Worm (Caenorhabditis elegans) whole organism, late embryonic: ENCODE measurements around the gene srbc-39.

Source experiments
- C08G9.2 ChIP-seq: sonication (generic microtip); optimal IDR thresholded peaks from 2 replicates; lab custom pipeline; 2016; ENCODE audit warnings: mild to moderate bottlenecking, missing genetic modification characterization, moderate library complexity, missing compliant biosample characterization
- K02D7.2 ChIP-seq: sonication (generic microtip); optimal IDR thresholded peaks from 2 replicates; lab custom pipeline; 2017; ENCODE audit warnings: mild to moderate bottlenecking, missing genetic modification characterization, missing compliant biosample characterization
- K09A11.1 ChIP-seq: sonication (generic microtip); optimal IDR thresholded peaks from 2 replicates; lab custom pipeline; 2017; ENCODE audit warnings: antibody characterized with exemption, mild to moderate bottlenecking, missing genetic modification characterization, missing compliant biosample characterization; ENCODE audit not compliant: insufficient read depth
- T23F11.4 ChIP-seq: fragments of 200-800 bp; sonication (Bioruptor generic); optimal IDR thresholded peaks from 2 replicates; lab custom pipeline; 2018; ENCODE audit warnings: mild to moderate bottlenecking, missing genetic modification characterization, missing compliant biosample characterization
- Y22D7AL.16 ChIP-seq: sonication (generic microtip); optimal IDR thresholded peaks from 2 replicates; lab custom pipeline; 2016; ENCODE audit warnings: missing genetic modification characterization, missing compliant biosample characterization
- ama-1 ChIP-seq: fragments of 150-350 bp; optimal IDR thresholded peaks from 2 replicates; lab custom pipeline; 2014
- ceh-18 ChIP-seq: sonication (generic microtip); optimal IDR thresholded peaks from 2 replicates; lab custom pipeline; 2016; ENCODE audit warnings: missing genetic modification characterization, missing compliant biosample characterization
- ceh-24 ChIP-seq: sonication (generic microtip); optimal IDR thresholded peaks from 2 replicates; lab custom pipeline; 2016; ENCODE audit warnings: mild to moderate bottlenecking, missing genetic modification characterization, missing compliant biosample characterization
- ceh-30 ChIP-seq: fragments of 150-350 bp; optimal IDR thresholded peaks from 2 replicates; lab custom pipeline; 2014; ENCODE audit warnings: missing biosample characterization, missing genetic modification characterization
- ceh-9 ChIP-seq: sonication (generic microtip); optimal IDR thresholded peaks from 2 replicates; lab custom pipeline; 2016; ENCODE audit warnings: mild to moderate bottlenecking, missing genetic modification characterization, inconsistent platforms, missing compliant biosample characterization
- che-1 ChIP-seq: sonication (generic microtip); optimal IDR thresholded peaks from 2 replicates; lab custom pipeline; 2016; ENCODE audit warnings: mild to moderate bottlenecking, missing genetic modification characterization, missing compliant biosample characterization
- elt-2 ChIP-seq: sonication (generic microtip); optimal IDR thresholded peaks from 2 replicates; lab custom pipeline; 2016; ENCODE audit warnings: missing genetic modification reagents, missing genetic modification characterization, missing compliant biosample characterization
- elt-4 ChIP-seq: sonication (generic microtip); optimal IDR thresholded peaks from 2 replicates; lab custom pipeline; 2016; ENCODE audit warnings: missing genetic modification characterization, missing compliant biosample characterization
- hlh-13 ChIP-seq: fragments of 200-800 bp; sonication (Bioruptor generic); optimal IDR thresholded peaks from 2 replicates; lab custom pipeline; 2018; ENCODE audit warnings: mild to moderate bottlenecking, missing genetic modification characterization, missing compliant biosample characterization
- hlh-30 ChIP-seq: sonication (generic microtip); optimal IDR thresholded peaks from 2 replicates; lab custom pipeline; 2017; ENCODE audit warnings: antibody characterized with exemption, missing genetic modification characterization, missing compliant biosample characterization; ENCODE audit not compliant: insufficient read depth
- hlh-6 ChIP-seq: sonication (generic microtip); optimal IDR thresholded peaks from 2 replicates; lab custom pipeline; 2016; ENCODE audit warnings: missing genotype, missing genetic modification characterization, missing compliant biosample characterization
- nfya-1 ChIP-seq: sonication (generic microtip); optimal IDR thresholded peaks from 2 replicates; lab custom pipeline; 2017; ENCODE audit warnings: missing genetic modification characterization, mild to moderate bottlenecking, missing compliant biosample characterization, antibody characterized with exemption, moderate library complexity
- nhr-232 ChIP-seq: sonication (generic microtip); optimal IDR thresholded peaks from 2 replicates; lab custom pipeline; 2016; ENCODE audit warnings: missing genetic modification characterization, missing compliant biosample characterization
- odd-2 ChIP-seq: sonication (generic microtip); optimal IDR thresholded peaks from 2 replicates; lab custom pipeline; 2017; ENCODE audit warnings: antibody characterized with exemption, mild to moderate bottlenecking, missing genetic modification characterization, missing compliant biosample characterization
- ref-2 ChIP-seq: sonication (generic microtip); optimal IDR thresholded peaks from 2 replicates; lab custom pipeline; 2016; ENCODE audit warnings: missing genetic modification characterization, missing compliant biosample characterization
- sdc-2 ChIP-seq: sonication (generic microtip); optimal IDR thresholded peaks from 2 replicates; lab custom pipeline; 2016; ENCODE audit warnings: missing genotype, missing genetic modification characterization, missing compliant biosample characterization
- syd-9 ChIP-seq: sonication (generic microtip); optimal IDR thresholded peaks from 2 replicates; lab custom pipeline; 2016; ENCODE audit warnings: mild to moderate bottlenecking, missing genetic modification characterization, moderate library complexity, missing compliant biosample characterization
- unc-55 ChIP-seq: sonication (generic microtip); optimal IDR thresholded peaks from 2 replicates; lab custom pipeline; 2017; ENCODE audit warnings: missing biosample characterization, missing genetic modification reagents, missing genetic modification characterization

Gene srbc-39

DNA sequence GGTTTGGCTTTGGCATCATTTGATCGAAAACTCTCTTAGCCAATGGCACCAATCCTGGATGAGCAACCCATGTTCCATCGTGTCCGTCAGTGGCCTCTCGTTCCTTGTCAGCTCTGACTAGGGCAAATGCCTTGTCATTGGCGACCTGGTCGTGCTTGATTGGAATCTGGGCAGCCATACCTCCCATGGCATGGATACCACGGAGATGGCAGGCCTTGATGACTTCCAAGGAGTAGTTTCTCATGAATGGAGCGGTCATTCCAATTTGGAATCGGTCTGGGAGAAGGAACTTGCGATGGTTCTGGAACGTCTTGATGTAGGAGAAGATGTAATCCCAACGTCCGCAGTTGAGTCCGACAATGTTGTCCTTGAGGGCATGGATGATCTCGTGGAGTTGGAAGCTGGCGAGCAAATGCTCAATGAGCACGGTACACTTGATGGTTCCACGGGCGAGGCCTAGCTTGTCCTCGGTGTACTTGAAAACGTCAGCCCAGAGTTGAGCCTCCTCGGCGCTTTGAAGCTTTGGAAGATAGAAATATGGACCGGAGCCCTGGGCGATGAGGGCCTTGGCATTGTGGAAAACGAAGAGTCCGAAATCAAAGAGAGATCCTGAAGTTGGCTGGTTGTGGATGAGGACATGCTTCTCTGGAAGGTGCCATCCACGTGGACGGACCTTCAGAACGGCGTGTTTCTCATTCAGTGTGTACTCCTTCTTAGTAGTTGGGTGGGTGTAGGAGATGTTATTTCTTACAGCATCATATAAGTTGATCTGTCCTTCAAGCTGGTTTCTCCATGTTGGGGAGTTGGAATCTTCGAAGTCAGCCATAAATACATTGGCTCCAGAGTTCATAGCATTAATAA is 16.3 kb downstream of the srbc-39 start:
- TF ChIP-seq T23F11.4 (GFP tag; lab: Kevin White, UChicago) (no peak), syd-9 (tag; lab: Kevin White, UChicago) (peak; percentile 21), sdc-2 (tag; lab: Kevin White, UChicago) (no peak), ama-1 (no peak)

DNA sequence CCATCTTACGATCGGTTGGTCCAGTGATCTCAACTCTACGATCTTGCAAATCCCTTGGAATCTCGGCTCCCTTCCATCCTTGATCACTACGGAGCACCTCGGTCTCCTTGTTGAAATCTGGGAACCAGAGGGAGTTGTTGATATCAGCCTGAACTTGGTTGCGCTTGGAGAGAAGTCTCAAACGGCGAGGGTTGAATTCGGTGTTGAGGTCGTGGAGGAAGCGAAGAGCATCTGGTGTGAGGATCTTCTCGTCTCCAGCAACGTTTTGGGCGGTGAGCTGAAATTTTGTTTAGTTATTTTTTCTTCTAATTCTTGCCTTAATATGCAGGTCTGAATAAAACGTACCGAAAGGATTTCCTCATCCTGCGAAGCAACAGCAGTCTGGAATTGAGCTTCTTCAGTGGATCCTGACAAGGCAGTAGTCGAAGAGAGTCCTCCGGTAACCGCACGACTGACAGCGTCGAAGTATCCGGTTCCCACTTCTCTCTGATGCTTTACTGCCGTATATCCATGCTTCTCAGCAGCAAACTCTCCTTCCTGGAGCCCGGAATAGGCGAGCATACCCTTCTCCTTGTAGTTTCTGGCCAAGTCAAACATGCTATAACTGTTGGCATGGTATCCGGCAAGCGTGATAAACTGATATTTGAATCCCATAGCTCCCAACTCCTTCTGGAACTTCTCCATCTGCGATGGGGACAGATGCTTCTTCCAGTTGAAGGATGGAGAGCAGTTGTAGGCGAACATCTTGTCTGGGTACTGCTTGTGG is 17.1 kb downstream of the srbc-39 start:
- TF ChIP-seq ceh-30 (tag; lab: Kevin White, UChicago) (no peak), ceh-9 (tag; lab: Kevin White, UChicago) (no peak), K09A11.1 (no peak), elt-4 (tag; lab: Kevin White, UChicago) (no peak), ref-2 (tag; lab: Kevin White, UChicago) (no peak)
- TF ChIP-seq, all 69 proteins: peak for 0

DNA sequence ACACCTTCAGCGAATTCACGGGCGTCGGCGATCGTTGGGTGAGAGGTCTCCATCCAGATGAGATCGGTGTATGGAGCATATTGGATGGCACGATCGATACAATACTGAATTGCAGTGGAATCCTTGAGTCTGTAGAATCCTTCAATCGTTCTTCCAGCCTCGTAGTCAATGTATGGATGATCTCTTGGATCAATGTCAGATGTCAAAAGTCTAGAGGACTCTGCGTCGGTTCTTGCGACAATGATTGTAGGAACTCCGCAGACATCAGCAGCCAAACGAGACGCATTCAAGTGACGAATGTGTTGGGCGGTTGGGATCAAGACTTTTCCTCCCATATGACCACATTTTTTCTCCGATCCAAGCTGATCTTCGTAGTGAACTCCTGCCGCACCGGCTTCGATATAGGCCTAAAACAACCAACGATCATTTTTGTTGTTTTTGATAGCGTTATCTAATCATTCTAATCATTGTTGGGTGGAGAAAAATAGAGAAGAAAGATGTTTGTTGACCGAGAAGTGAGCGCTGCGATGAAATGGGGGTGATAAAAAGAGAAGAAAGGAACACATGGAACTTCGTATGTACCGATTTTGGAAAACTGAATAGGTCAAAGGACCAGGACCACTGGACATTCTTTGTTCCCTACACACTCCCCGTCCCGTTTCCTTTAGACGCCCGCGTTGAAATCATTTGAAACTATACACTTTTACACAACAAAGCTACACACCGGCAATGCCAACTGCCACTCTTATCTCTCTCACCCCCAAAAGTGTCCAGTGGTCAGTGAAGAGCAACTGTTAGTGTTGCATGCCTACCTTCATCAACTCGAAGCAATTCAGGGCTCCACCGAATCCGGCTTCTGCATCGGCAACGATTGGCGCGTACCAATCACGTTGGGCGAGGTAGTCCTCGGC is 17.9 kb downstream of the srbc-39 start:
- TF ChIP-seq elt-2 (tag; lab: Kevin White, UChicago) = peak; percentile 37
- TF ChIP-seq ceh-24 (tag; lab: Kevin White, UChicago) = no peak

DNA sequence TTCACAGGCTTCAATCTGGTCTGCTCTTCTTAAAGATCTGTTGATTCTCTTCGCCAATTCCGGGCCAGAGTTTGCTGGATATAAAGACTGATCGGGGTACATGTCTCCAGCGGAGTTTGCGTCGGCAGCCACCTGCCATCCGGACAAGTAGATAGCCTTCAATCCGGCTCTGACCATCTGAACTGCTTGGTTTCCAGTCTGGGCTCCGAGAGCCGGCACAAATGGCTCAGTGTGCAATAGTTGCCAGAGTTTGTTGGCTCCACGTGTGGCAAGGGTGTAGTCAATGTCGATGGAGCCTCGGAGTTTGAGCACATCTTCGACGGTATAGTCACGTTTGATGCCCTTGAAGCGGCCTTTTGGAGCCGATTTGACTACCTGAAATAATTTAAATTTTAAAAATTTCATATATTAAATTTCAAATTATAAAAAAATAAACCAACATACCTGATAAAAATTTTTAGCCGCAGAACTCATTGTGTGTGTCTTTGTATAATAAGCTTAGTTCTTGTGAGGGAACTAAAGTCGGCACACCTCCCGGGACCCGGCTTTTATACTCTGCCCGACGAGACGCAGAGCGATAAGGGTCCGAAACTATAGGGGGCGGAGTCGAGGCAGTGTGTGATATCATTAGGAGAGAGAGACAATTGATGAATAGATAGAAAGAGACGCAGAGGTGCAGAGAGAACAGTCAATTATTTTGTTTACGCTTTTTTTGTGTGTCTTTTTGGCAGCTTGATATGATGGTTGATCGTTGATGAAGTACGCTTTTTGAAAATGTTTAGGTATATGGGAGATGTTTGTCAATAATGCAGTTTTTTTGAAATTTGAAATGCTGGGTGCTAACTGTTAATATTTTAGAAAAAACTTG is 18.8 kb downstream of the srbc-39 start, which contains the start of the genes icl-1 and srh-2:
Gene icl-1, minus strand, starts transcription at position 521 of the 868 bp plus-strand sequence.
Gene srh-2, plus strand, starts transcription at position 818 of the 868 bp plus-strand sequence.
- no peak for TF ChIP-seq syd-9 (tag; lab: Kevin White, UChicago)
- no peak for TF ChIP-seq C08G9.2 (tag; lab: Kevin White, UChicago)
- no peak for TF ChIP-seq Y22D7AL.16 (tag; lab: Kevin White, UChicago)
- peak; percentile 2 for TF ChIP-seq K02D7.2 (tag; lab: Kevin White, UChicago)
- TF ChIP-seq nfya-1 = peak; percentile 19
- peak; percentile 19 for TF ChIP-seq unc-55
- peak; percentile 78 for TF ChIP-seq elt-2 (tag; lab: Kevin White, UChicago)
- TF ChIP-seq ceh-18 = peak; percentile 14

DNA sequence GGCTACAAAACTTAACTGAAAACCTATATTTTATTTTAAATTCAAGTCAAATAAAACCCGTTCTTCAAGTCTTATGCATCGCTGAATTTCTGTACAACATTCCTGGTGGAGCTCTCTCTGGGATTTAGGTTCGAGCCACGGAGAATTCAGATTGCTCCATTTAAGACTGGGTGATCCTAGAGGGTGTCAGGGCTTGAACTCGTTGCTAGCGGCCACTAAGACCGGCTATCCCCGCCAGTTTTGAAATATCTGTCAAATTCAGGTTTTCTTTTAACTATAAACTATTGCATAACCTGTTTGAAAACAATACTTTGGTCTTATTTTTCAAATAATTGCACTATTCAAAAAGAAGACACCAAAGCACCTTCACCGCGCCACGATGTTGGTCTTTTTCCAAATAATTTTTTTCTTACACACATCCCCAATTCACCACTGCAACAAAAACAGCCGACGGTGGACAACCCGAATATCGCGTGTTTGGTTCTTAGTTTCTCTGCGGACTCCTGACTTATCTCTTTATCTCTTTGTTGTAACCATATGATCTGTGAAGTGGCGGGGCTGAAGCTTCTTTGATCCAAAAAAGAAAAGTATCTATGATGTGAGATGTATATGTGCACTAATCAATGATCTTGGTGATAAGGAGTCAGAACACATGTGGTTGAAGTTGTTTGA is 20.1 kb downstream of the srbc-39 start:
- TF ChIP-seq ama-1 (no peak), hlh-30 (tag; lab: Kevin White, UChicago) (peak; percentile 6)

DNA sequence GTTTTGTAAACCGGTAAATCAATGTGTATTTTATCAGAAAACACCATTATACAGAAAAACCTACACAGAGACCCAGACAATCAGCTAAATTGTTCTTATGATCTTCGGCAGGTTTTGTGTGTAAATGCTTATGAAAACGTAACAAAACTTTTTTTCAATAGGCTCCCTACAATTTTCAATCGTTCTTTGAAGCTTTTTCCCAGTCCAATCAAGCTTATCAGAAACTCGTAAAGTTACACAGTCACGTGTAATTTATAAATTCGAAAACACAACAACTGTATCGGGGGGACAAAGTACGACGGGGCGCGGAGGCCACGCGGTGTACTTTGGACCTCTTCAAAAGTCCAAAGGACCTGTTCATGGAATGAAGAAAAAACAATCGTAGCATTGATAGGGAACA is 21.3 kb downstream of the srbc-39 start:
- no peak for TF ChIP-seq K09A11.1
- TF ChIP-seq ref-2 (tag; lab: Kevin White, UChicago) = no peak
- no peak for TF ChIP-seq hlh-6 (tag; lab: Kevin White, UChicago)
- TF ChIP-seq nhr-232 (tag; lab: Kevin White, UChicago) = no peak
- TF ChIP-seq hlh-30 (tag; lab: Kevin White, UChicago) = peak; percentile 7
- TF ChIP-seq odd-2 (tag; lab: Kevin White, UChicago) = no peak
- no peak for TF ChIP-seq che-1 (tag; lab: Kevin White, UChicago)
- no peak for TF ChIP-seq hlh-13 (GFP tag; lab: Kevin White, UChicago)
